Worm (Caenorhabditis elegans) whole organism, L1 larva: ENCODE measurements around the gene myrf-1.

ENCODE experiments used
- C04F5.9 ChIP-seq: sonication (generic microtip); optimal IDR thresholded peaks from 2 replicates; lab custom pipeline; 2016; ENCODE audit warnings: missing genetic modification characterization, missing compliant biosample characterization
- C16A3.4 ChIP-seq: fragments of 150-350 bp; optimal IDR thresholded peaks from 2 replicates; lab custom pipeline; 2014; ENCODE audit warnings: missing biosample characterization, missing genetic modification characterization
- C34B4.2 ChIP-seq: sonication (generic microtip); optimal IDR thresholded peaks from 2 replicates; lab custom pipeline; 2017; ENCODE audit warnings: mild to moderate bottlenecking, missing genetic modification characterization, missing compliant biosample characterization
- F16B12.6 ChIP-seq: fragments of 150-350 bp; optimal IDR thresholded peaks from 2 replicates; lab custom pipeline; 2014; ENCODE audit warnings: missing biosample characterization, missing genetic modification characterization
- alr-1 ChIP-seq: fragments of 200-800 bp; sonication (Bioruptor generic); optimal IDR thresholded peaks from 2 replicates; lab custom pipeline; 2018; ENCODE audit warnings: borderline replicate concordance, mild to moderate bottlenecking, missing genetic modification characterization, missing compliant biosample characterization
- ama-1 ChIP-seq: fragments of 150-350 bp; optimal IDR thresholded peaks from 2 replicates; lab custom pipeline; 2014
- ceh-63 ChIP-seq: fragments of 200-800 bp; sonication (Bioruptor generic); optimal IDR thresholded peaks from 2 replicates; lab custom pipeline; 2018; ENCODE audit warnings: mild to moderate bottlenecking, missing genetic modification characterization, missing compliant biosample characterization
- ces-1 ChIP-seq: fragments of 150-350 bp; optimal IDR thresholded peaks from 2 replicates; lab custom pipeline; 2014; ENCODE audit warnings: missing biosample characterization, missing genetic modification reagents, missing genetic modification characterization
- dsc-1 ChIP-seq: sonication (generic microtip); optimal IDR thresholded peaks from 2 replicates; lab custom pipeline; 2016; ENCODE audit warnings: mild to moderate bottlenecking, missing genetic modification characterization, missing compliant biosample characterization
- efl-1 ChIP-seq, 4 experiments: fragments of 150-350 bp; optimal IDR thresholded peaks in 3 of 4; peaks in 1 of 4; 1 replicate in 1 of 4; 2 replicates in 3 of 4; lab custom pipeline; 2014; ENCODE audit warnings: missing biosample characterization in 2 of 4, missing genetic modification characterization in 2 of 4, missing genetic modification reagents in 2 of 4
- efl-3 ChIP-seq: fragments of 200-800 bp; sonication (Bioruptor generic); optimal IDR thresholded peaks from 2 replicates; lab custom pipeline; 2018; ENCODE audit warnings: mild to moderate bottlenecking, missing genetic modification characterization, missing compliant biosample characterization
- egl-13 ChIP-seq: sonication (generic microtip); optimal IDR thresholded peaks from 2 replicates; lab custom pipeline; 2016; ENCODE audit warnings: missing genotype, missing genetic modification reagents, missing genetic modification characterization, missing compliant biosample characterization
- egl-27 ChIP-seq, 2 experiments: fragments of 150-350 bp in 1 of 2; sonication (generic microtip); optimal IDR thresholded peaks; 3 replicates each; lab custom pipeline; 2017 to 2018; ENCODE audit warnings: missing biosample characterization in 2 of 2, missing genetic modification characterization in 2 of 2, missing genetic modification reagents in 2 of 2
- elt-2 ChIP-seq: sonication (generic microtip); optimal IDR thresholded peaks from 2 replicates; lab custom pipeline; 2016; ENCODE audit warnings: missing genetic modification characterization, mild to moderate bottlenecking, inconsistent platforms, missing compliant biosample characterization, missing genetic modification reagents
- elt-3 ChIP-seq, 6 experiments: fragments of 150-350 bp in 1 of 6; sonication (generic microtip); optimal IDR thresholded peaks; 2 replicates each; lab custom pipeline; 2017 to 2018; ENCODE audit warnings: missing biosample characterization in 6 of 6, missing genetic modification characterization in 6 of 6, inconsistent platforms in 1 of 6
- fkh-4 ChIP-seq: sonication (generic microtip); optimal IDR thresholded peaks from 2 replicates; lab custom pipeline; 2016; ENCODE audit warnings: missing compliant biosample characterization, missing genetic modification characterization, borderline replicate concordance
- fos-1 ChIP-seq: fragments of 150-350 bp; optimal IDR thresholded peaks from 2 replicates; lab custom pipeline; 2014; ENCODE audit warnings: missing biosample characterization, missing genetic modification characterization
- hlh-17 ChIP-seq: fragments of 200-800 bp; sonication (Bioruptor generic); optimal IDR thresholded peaks from 2 replicates; lab custom pipeline; 2018; ENCODE audit warnings: missing genetic modification characterization, mild to moderate bottlenecking, missing compliant biosample characterization, moderate library complexity, borderline replicate concordance
- hlh-4 ChIP-seq: sonication (generic microtip); optimal IDR thresholded peaks from 2 replicates; lab custom pipeline; 2016; ENCODE audit warnings: mild to moderate bottlenecking, missing genetic modification characterization, missing compliant biosample characterization
- irx-1 ChIP-seq: sonication (generic microtip); optimal IDR thresholded peaks from 2 replicates; lab custom pipeline; 2016; ENCODE audit warnings: missing genetic modification characterization, missing compliant biosample characterization
- isw-1 ChIP-seq: fragments of 200-800 bp; sonication (Bioruptor generic); IDR thresholded peaks from 2 replicates; pipeline ENCODE4 v1.3.6; 2022; ENCODE audit warnings: missing genetic modification characterization, missing compliant biosample characterization
- jun-1 ChIP-seq: fragments of 150-350 bp; optimal IDR thresholded peaks from 2 replicates; lab custom pipeline; 2014; ENCODE audit warnings: missing biosample characterization, missing genetic modification reagents, missing genetic modification characterization
- lin-14 ChIP-seq: fragments of 200-800 bp; sonication (Bioruptor generic); optimal IDR thresholded peaks from 2 replicates; lab custom pipeline; 2018; ENCODE audit warnings: mild to moderate bottlenecking, missing genetic modification characterization, moderate library complexity, missing compliant biosample characterization
- lin-15B ChIP-seq: fragments of 150-350 bp; sonication (generic microtip); optimal IDR thresholded peaks from 3 replicates; lab custom pipeline; 2014; ENCODE audit warnings: missing biosample characterization, missing genetic modification characterization
- lin-35 ChIP-seq, 2 experiments: fragments of 150-350 bp; optimal IDR thresholded peaks; 2 replicates each; lab custom pipeline; 2014; ENCODE audit warnings: missing biosample characterization in 2 of 2, missing genetic modification characterization in 2 of 2, missing genetic modification reagents in 2 of 2
- lin-39 ChIP-seq: fragments of 150-350 bp; optimal IDR thresholded peaks from 2 replicates; lab custom pipeline; 2014; ENCODE audit warnings: missing biosample characterization, missing genetic modification reagents, missing genetic modification characterization
- lsy-2 ChIP-seq, 2 experiments: fragments of 150-350 bp; optimal IDR thresholded peaks; 2 replicates each; lab custom pipeline; 2014; ENCODE audit warnings: missing biosample characterization in 2 of 2, missing genetic modification characterization in 2 of 2
- mdl-1 ChIP-seq, 2 experiments: fragments of 150-350 bp; optimal IDR thresholded peaks; 2 replicates each; lab custom pipeline; 2014 to 2017; ENCODE audit warnings: missing biosample characterization in 2 of 2, missing genetic modification characterization in 2 of 2, inconsistent platforms in 1 of 2
- mef-2 ChIP-seq: fragments of 150-350 bp; optimal IDR thresholded peaks from 2 replicates; lab custom pipeline; 2014; ENCODE audit warnings: missing biosample characterization, missing genetic modification characterization
- mep-1 ChIP-seq: fragments of 150-350 bp; optimal IDR thresholded peaks from 2 replicates; lab custom pipeline; 2014; ENCODE audit warnings: missing biosample characterization, missing genetic modification characterization
- nhr-11 ChIP-seq: fragments of 150-350 bp; optimal IDR thresholded peaks from 2 replicates; lab custom pipeline; 2014; ENCODE audit warnings: missing biosample characterization, missing genetic modification characterization
- nhr-20 ChIP-seq: sonication (generic microtip); optimal IDR thresholded peaks from 2 replicates; lab custom pipeline; 2016; ENCODE audit warnings: mild to moderate bottlenecking, missing genetic modification characterization, missing compliant biosample characterization
- nhr-237 ChIP-seq: fragments of 150-350 bp; optimal IDR thresholded peaks from 2 replicates; lab custom pipeline; 2014; ENCODE audit warnings: missing biosample characterization, missing genetic modification characterization
- nhr-28 ChIP-seq: fragments of 150-350 bp; optimal IDR thresholded peaks from 2 replicates; lab custom pipeline; 2014; ENCODE audit warnings: missing biosample characterization, missing genetic modification characterization
- nhr-47 ChIP-seq: sonication (generic microtip); optimal IDR thresholded peaks from 2 replicates; lab custom pipeline; 2016; ENCODE audit warnings: mild to moderate bottlenecking, missing genetic modification characterization, moderate library complexity, missing compliant biosample characterization
- nhr-77 ChIP-seq: fragments of 150-350 bp; optimal IDR thresholded peaks from 2 replicates; lab custom pipeline; 2014; ENCODE audit warnings: missing biosample characterization, missing genetic modification characterization
- nhr-84 ChIP-seq: sonication (generic microtip); optimal IDR thresholded peaks from 2 replicates; lab custom pipeline; 2017; ENCODE audit warnings: missing biosample characterization, missing genetic modification characterization
- nhr-90 ChIP-seq: sonication (generic microtip); optimal IDR thresholded peaks from 2 replicates; lab custom pipeline; 2016; ENCODE audit warnings: mild to moderate bottlenecking, missing genetic modification characterization, missing compliant biosample characterization; ENCODE audit not compliant: poor library complexity
- pag-3 ChIP-seq: sonication (generic microtip); optimal IDR thresholded peaks from 2 replicates; lab custom pipeline; 2017; ENCODE audit warnings: missing genetic modification characterization, mild to moderate bottlenecking, missing compliant biosample characterization, antibody characterized with exemption, borderline replicate concordance; ENCODE audit not compliant: insufficient read depth
- pax-3 ChIP-seq: fragments of 200-800 bp; sonication (Bioruptor generic); optimal IDR thresholded peaks from 2 replicates; lab custom pipeline; 2018; ENCODE audit warnings: mild to moderate bottlenecking, missing genetic modification characterization, moderate library complexity, missing compliant biosample characterization
- rnt-1 ChIP-seq: sonication (generic microtip); optimal IDR thresholded peaks from 2 replicates; lab custom pipeline; 2016; ENCODE audit warnings: mild to moderate bottlenecking, missing genetic modification characterization, moderate library complexity, missing compliant biosample characterization
- skn-1 ChIP-seq: fragments of 150-350 bp; optimal IDR thresholded peaks from 2 replicates; lab custom pipeline; 2014; ENCODE audit warnings: missing biosample characterization, missing genetic modification characterization
- sup-37 ChIP-seq: fragments of 200-800 bp; sonication (Bioruptor generic); optimal IDR thresholded peaks from 2 replicates; lab custom pipeline; 2018; ENCODE audit warnings: mild to moderate bottlenecking, missing genetic modification characterization, missing compliant biosample characterization
- tlp-1 ChIP-seq: fragments of 150-350 bp; optimal IDR thresholded peaks from 2 replicates; lab custom pipeline; 2014; ENCODE audit warnings: missing biosample characterization, missing genetic modification characterization
- unc-130 ChIP-seq: fragments of 150-350 bp; optimal IDR thresholded peaks from 2 replicates; lab custom pipeline; 2017; ENCODE audit warnings: missing biosample characterization, missing genetic modification characterization, inconsistent platforms
- unc-30 ChIP-seq: sonication (generic microtip); optimal IDR thresholded peaks from 2 replicates; lab custom pipeline; 2017; ENCODE audit warnings: missing biosample characterization, missing genetic modification characterization
- unc-62 ChIP-seq: fragments of 150-350 bp; optimal IDR thresholded peaks from 2 replicates; lab custom pipeline; 2014; ENCODE audit warnings: missing biosample characterization, missing genetic modification reagents, missing genetic modification characterization
- unc-98 ChIP-seq: fragments of 200-800 bp; sonication (Bioruptor generic); IDR thresholded peaks from 2 replicates; pipeline ENCODE4 v1.3.6; 2022; ENCODE audit warnings: missing genetic modification characterization, missing compliant biosample characterization
- xbp-1 ChIP-seq: sonication (generic microtip); optimal IDR thresholded peaks from 2 replicates; lab custom pipeline; 2016; ENCODE audit warnings: missing genetic modification characterization, missing compliant biosample characterization
- zip-4 ChIP-seq: fragments of 200-800 bp; sonication (Bioruptor generic); optimal IDR thresholded peaks from 2 replicates; lab custom pipeline; 2018; ENCODE audit warnings: mild to moderate bottlenecking, missing genetic modification characterization, moderate library complexity, missing compliant biosample characterization
- ztf-4 ChIP-seq: fragments of 150-350 bp; optimal IDR thresholded peaks from 2 replicates; lab custom pipeline; 2014; ENCODE audit warnings: missing biosample characterization, missing genetic modification characterization

Gene myrf-1

DNA sequence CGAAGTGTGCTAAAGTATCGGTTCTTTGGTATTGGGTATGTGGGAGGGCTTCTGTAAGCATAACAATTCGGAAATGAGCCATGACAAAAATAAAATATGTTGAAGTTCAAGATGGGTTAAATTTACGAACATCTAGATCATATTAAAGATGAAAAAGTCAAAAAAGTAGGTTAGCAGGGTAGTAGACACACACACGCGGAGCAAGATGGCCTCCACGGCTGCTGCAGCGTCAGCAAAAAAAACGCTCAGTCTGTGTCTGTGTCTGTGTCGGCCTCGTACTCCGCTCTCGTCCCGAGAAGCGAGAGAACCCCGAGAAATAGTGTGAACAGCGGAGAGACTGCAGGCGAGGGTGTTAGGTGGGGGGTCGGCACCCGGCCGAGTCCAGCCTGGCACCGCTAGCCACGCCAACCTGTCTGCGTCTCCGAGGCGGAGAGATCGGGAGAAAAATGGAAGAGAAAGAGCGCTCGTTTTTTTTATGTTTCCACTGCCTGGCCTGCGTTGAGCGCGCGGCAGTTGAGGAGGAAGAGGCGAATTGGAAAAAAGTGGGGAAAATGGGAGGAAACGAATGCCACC lies at the start of gene myrf-1:
myrf-1 (minus strand) TSS at position 51 of the 573 bp plus-strand sequence.
- TF ChIP-seq egl-27 (tag; optimal IDR thresholded peaks at IDR 0.05; lab: Kevin White, UChicago) (peak; percentile 32 to 41), alr-1 (tag; lab: Kevin White, UChicago) (no peak), egl-13 (tag; lab: Kevin White, UChicago) (peak; percentile 84), efl-1 (optimal IDR thresholded peaks at IDR 0.05; lab: Kevin White, UChicago) (peak; percentile 72 to 79), efl-1 (GFP tag; optimal IDR thresholded peaks at IDR 0.05 in 1 of 2; lab: Kevin White, UChicago) (peak; percentile 55 to 91), rnt-1 (tag; lab: Kevin White, UChicago) (peak; percentile 82), lin-14 (GFP tag; lab: Kevin White, UChicago) (peak; percentile 97), lin-15B (tag; lab: Kevin White, UChicago) (peak; percentile 15), nhr-84 (tag; lab: Kevin White, UChicago) (no peak), nhr-47 (tag; lab: Kevin White, UChicago) (peak; percentile 85), lin-35 (GFP tag; optimal IDR thresholded peaks at IDR 0.05; lab: Kevin White, UChicago) (peak; percentile 53 to 59), nhr-28 (tag; lab: Kevin White, UChicago) (no peak), sup-37 (no peak), tlp-1 (tag; lab: Kevin White, UChicago) (no peak), C16A3.4 (tag; lab: Kevin White, UChicago) (peak; percentile 65), pag-3 (tag; lab: Kevin White, UChicago) (peak; percentile 72), dsc-1 (tag; lab: Kevin White, UChicago) (peak; percentile 77), C04F5.9 (tag; lab: Kevin White, UChicago) (no peak), isw-1 (GFP tag; lab: Robert Waterston, UW) (peak; percentile 66), zip-4 (GFP tag; lab: Kevin White, UChicago) (peak; percentile 36), ztf-4 (peak; percentile 80), mdl-1 (tag; optimal IDR thresholded peaks at IDR 0.05; lab: Kevin White, UChicago) (peak in 1 of 2 experiments; percentile 83), nhr-90 (peak; percentile 73), fkh-4 (tag; lab: Kevin White, UChicago) (no peak), hlh-17 (no peak), elt-2 (tag; lab: Kevin White, UChicago) (peak; percentile 66), elt-3 (tag; optimal IDR thresholded peaks at IDR 0.05; lab: Kevin White, UChicago) (peak in 1 of 6 experiments; percentile 9), irx-1 (tag; lab: Kevin White, UChicago) (peak; percentile 66), nhr-237 (tag; lab: Kevin White, UChicago) (peak; percentile 51), unc-98 (GFP tag; lab: Robert Waterston, UW) (no peak), nhr-77 (tag; lab: Kevin White, UChicago) (peak; percentile 75), mep-1 (tag; lab: Kevin White, UChicago) (peak; percentile 73), unc-30 (tag; lab: Kevin White, UChicago) (no peak), mef-2 (tag; lab: Kevin White, UChicago) (peak; percentile 10), xbp-1 (tag; lab: Kevin White, UChicago) (peak; percentile 70), skn-1 (tag; lab: Kevin White, UChicago) (peak; percentile 77), ces-1 (no peak), lsy-2 (tag; optimal IDR thresholded peaks at IDR 0.05; lab: Kevin White, UChicago) (peak; percentile 68 to 76), ceh-63 (GFP tag; lab: Kevin White, UChicago) (no peak), C34B4.2 (tag; lab: Kevin White, UChicago) (no peak), nhr-11 (peak; percentile 84), efl-3 (peak; percentile 22), ama-1 (no peak), jun-1 (tag; lab: Kevin White, UChicago) (peak; percentile 92), F16B12.6 (tag; lab: Kevin White, UChicago) (peak; percentile 13), fos-1 (peak; percentile 30), pax-3 (tag; lab: Kevin White, UChicago) (peak; percentile 37), lin-39 (tag; lab: Kevin White, UChicago) (no peak), hlh-4 (tag; lab: Kevin White, UChicago) (no peak), unc-130 (tag; lab: Kevin White, UChicago) (peak; percentile 70), nhr-20 (peak; percentile 85), unc-62 (no peak)
